Fruit fly (Drosophila melanogaster): ENCODE results near the gene CG34030.

DNA sequence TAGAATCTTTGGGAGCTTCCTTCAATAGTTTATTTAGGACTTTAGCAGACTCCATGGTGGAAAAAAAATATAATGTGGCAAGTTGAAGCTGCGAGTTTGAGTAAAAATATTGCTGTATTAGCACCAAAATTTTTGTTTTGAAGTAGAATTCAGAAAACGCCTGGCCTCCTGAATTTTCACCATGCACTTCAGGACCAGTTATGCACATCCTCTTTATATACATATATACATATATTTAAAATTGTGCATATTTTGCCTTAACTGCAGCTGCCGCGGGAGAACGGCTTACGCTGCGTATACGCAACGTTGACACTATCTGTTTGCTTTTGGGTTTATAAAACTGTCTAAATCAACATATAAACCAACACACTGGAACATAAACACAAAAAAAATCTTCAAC, 48.4 kb downstream of the CG34030 start, which contains the start of gene CG17744:
- no peak for TF ChIP-seq CG7045 (GFP tag; optimal IDR thresholded peaks at IDR 0.05)
- TF ChIP-seq bab1 (GFP tag; optimal IDR thresholded peaks at IDR 0.05), result no peak
- no peak for TF ChIP-seq cnc (optimal IDR thresholded peaks at IDR 0.05)
- no peak for TF ChIP-seq pad (GFP tag; optimal IDR thresholded peaks at IDR 0.05)
- TF ChIP-seq CG12768 (GFP tag; optimal IDR thresholded peaks at IDR 0.05), result no peak
- no peak for TF ChIP-seq Mnt (GFP tag; optimal IDR thresholded peaks at IDR 0.05)
- TF ChIP-seq kay (GFP tag; ENCODE audit: borderline replicate concordance), result no peak
- TF ChIP-seq Clk (GFP tag; optimal IDR thresholded peaks at IDR 0.05), result no peak
- TF ChIP-seq CG5204 (GFP tag; optimal IDR thresholded peaks at IDR 0.05), result no peak
- no peak for TF ChIP-seq CG7101 (tag; optimal IDR thresholded peaks at IDR 0.05)
- TF ChIP-seq cic (GFP tag; optimal IDR thresholded peaks at IDR 0.05), result no peak
- no peak for TF ChIP-seq CG14711 (tag; optimal IDR thresholded peaks at IDR 0.05)
- no peak for TF ChIP-seq toe (GFP tag; optimal IDR thresholded peaks at IDR 0.05)
- TF ChIP-seq Crg-1 (GFP tag; optimal IDR thresholded peaks at IDR 0.05), result no peak
